Fruit fly (Drosophila melanogaster) whole organism, prepupa: ENCODE data around the gene CG14915.
A peak's percentile ranks its signal among the peaks of the same experiment; 100 is the strongest.

Source experiments
- CG10631 ChIP-seq: fragments of 200-800 bp; sonication (Bioruptor generic); optimal IDR thresholded peaks from 2 replicates; lab custom pipeline; 2016; ENCODE audit warnings: missing biosample characterization, missing genetic modification characterization
- CG10669 ChIP-seq: fragments of 200-800 bp; sonication (Bioruptor generic); optimal IDR thresholded peaks from 3 replicates; lab custom pipeline; 2018; ENCODE audit warnings: missing biosample characterization, mild to moderate bottlenecking, missing genetic modification characterization, moderate library complexity
- CG11762 ChIP-seq: fragments of 200-800 bp; sonication (Bioruptor generic); optimal IDR thresholded peaks from 3 replicates; lab custom pipeline; 2016; ENCODE audit warnings: missing biosample characterization, missing genetic modification characterization; ENCODE audit not compliant: insufficient read depth
- CG11902 ChIP-seq: fragments of 200-800 bp; sonication (Bioruptor generic); optimal IDR thresholded peaks from 3 replicates; lab custom pipeline; 2016; ENCODE audit warnings: missing biosample characterization, missing genetic modification characterization
- CG1621 ChIP-seq: fragments of 200-800 bp; sonication (Bioruptor generic); optimal IDR thresholded peaks from 3 replicates; lab custom pipeline; 2018; ENCODE audit warnings: missing biosample characterization, mild to moderate bottlenecking, missing genetic modification characterization
- CG3032 ChIP-seq: fragments of 200-800 bp; optimal IDR thresholded peaks from 2 replicates; lab custom pipeline; 2019; ENCODE audit warnings: missing biosample characterization, mild to moderate bottlenecking, missing genetic modification characterization, moderate library complexity
- CG31627 ChIP-seq: fragments of 200-800 bp; sonication (Bioruptor generic); optimal IDR thresholded peaks from 3 replicates; lab custom pipeline; 2016; ENCODE audit warnings: missing biosample characterization, missing genetic modification characterization
- CG32006 ChIP-seq: fragments of 200-800 bp; sonication (Bioruptor generic); optimal IDR thresholded peaks from 3 replicates; lab custom pipeline; 2017; ENCODE audit warnings: missing biosample characterization, mild to moderate bottlenecking, missing genetic modification characterization
- CG3919 ChIP-seq: fragments of 200-800 bp; sonication (Bioruptor generic); optimal IDR thresholded peaks from 3 replicates; lab custom pipeline; 2016; ENCODE audit warnings: missing biosample characterization, missing genetic modification characterization
- CG4318 ChIP-seq: fragments of 200-800 bp; sonication (Bioruptor generic); optimal IDR thresholded peaks from 3 replicates; lab custom pipeline; 2017; ENCODE audit warnings: missing biosample characterization, mild to moderate bottlenecking, missing genetic modification characterization
- CG6276 ChIP-seq: fragments of 200-800 bp; sonication (Bioruptor generic); optimal IDR thresholded peaks from 2 replicates; lab custom pipeline; 2017; ENCODE audit warnings: missing biosample characterization, mild to moderate bottlenecking, missing genetic modification characterization
- CG6792 ChIP-seq: fragments of 200-800 bp; sonication (Bioruptor generic); optimal IDR thresholded peaks from 3 replicates; lab custom pipeline; 2016; ENCODE audit warnings: missing biosample characterization, missing genetic modification characterization
- CG6808 ChIP-seq: fragments of 200-800 bp; sonication (Bioruptor generic); optimal IDR thresholded peaks from 3 replicates; lab custom pipeline; 2017; ENCODE audit warnings: missing biosample characterization, missing genetic modification characterization, mild to moderate bottlenecking, moderate library complexity, missing genetic modification reagents
- CG6854 ChIP-seq: fragments of 200-800 bp; sonication (Bioruptor generic); optimal IDR thresholded peaks from 2 replicates; lab custom pipeline; 2017; ENCODE audit warnings: missing biosample characterization, mild to moderate bottlenecking, missing genetic modification characterization
- CG7368 ChIP-seq: fragments of 200-800 bp; sonication (Bioruptor generic); optimal IDR thresholded peaks from 3 replicates; lab custom pipeline; 2016; ENCODE audit warnings: missing biosample characterization, missing genetic modification characterization
- CG8119 ChIP-seq: fragments of 200-800 bp; sonication (Bioruptor generic); IDR thresholded peaks from 3 replicates; pipeline ENCODE4 v1.3.6; 2022; ENCODE audit warnings: missing biosample characterization, missing genetic modification characterization
- CG8319 ChIP-seq: fragments of 200-800 bp; sonication (Bioruptor generic); optimal IDR thresholded peaks from 3 replicates; lab custom pipeline; 2016; ENCODE audit warnings: missing biosample characterization, missing genetic modification characterization
- CG8632 ChIP-seq: fragments of 200-800 bp; sonication (Bioruptor generic); optimal IDR thresholded peaks from 3 replicates; lab custom pipeline; 2016; ENCODE audit warnings: missing biosample characterization, missing genetic modification characterization
- Eip75B ChIP-seq: fragments of 200-800 bp; sonication (Bioruptor generic); optimal IDR thresholded peaks from 3 replicates; lab custom pipeline; 2016; ENCODE audit warnings: missing biosample characterization, missing genetic modification characterization
- Eip78C ChIP-seq: fragments of 200-800 bp; sonication (Bioruptor generic); peaks from one replicate; lab custom pipeline; 2016; ENCODE audit warnings: missing biosample characterization, missing genetic modification characterization
- Eip93F ChIP-seq: fragments of 200-800 bp; sonication (Bioruptor generic); optimal IDR thresholded peaks from 2 replicates; lab custom pipeline; 2016; ENCODE audit warnings: missing biosample characterization, mild to moderate bottlenecking, missing genetic modification characterization
- Ets96B ChIP-seq: fragments of 200-800 bp; optimal IDR thresholded peaks from 2 replicates; lab custom pipeline; 2019; ENCODE audit warnings: missing biosample characterization, mild to moderate bottlenecking, missing genetic modification characterization, moderate library complexity
- Hr39 ChIP-seq: fragments of 200-800 bp; sonication (Bioruptor generic); optimal IDR thresholded peaks from 2 replicates; lab custom pipeline; 2016; ENCODE audit warnings: missing biosample characterization, missing genetic modification characterization
- Lpt ChIP-seq: fragments of 200-800 bp; sonication (Bioruptor generic); optimal IDR thresholded peaks from 3 replicates; lab custom pipeline; 2016; ENCODE audit warnings: missing biosample characterization, missing genetic modification characterization
- Met ChIP-seq: fragments of 200-800 bp; sonication (Bioruptor generic); optimal IDR thresholded peaks from 3 replicates; lab custom pipeline; 2016; ENCODE audit warnings: missing biosample characterization, missing genetic modification characterization
- Smox ChIP-seq: fragments of 200-800 bp; sonication (Bioruptor generic); optimal IDR thresholded peaks from 3 replicates; lab custom pipeline; 2016; ENCODE audit warnings: missing biosample characterization, missing genetic modification characterization
- Sox102F ChIP-seq: fragments of 200-800 bp; sonication (Bioruptor generic); optimal IDR thresholded peaks from 2 replicates; lab custom pipeline; 2016; ENCODE audit warnings: missing biosample characterization, mild to moderate bottlenecking, missing genetic modification characterization
- Sox14 ChIP-seq: fragments of 200-800 bp; sonication (Bioruptor generic); optimal IDR thresholded peaks from 3 replicates; lab custom pipeline; 2016; ENCODE audit warnings: missing biosample characterization, missing genetic modification characterization
- Sox15 ChIP-seq: fragments of 200-800 bp; sonication (Bioruptor generic); optimal IDR thresholded peaks from 3 replicates; lab custom pipeline; 2016; ENCODE audit warnings: missing biosample characterization, missing genetic modification characterization
- achi ChIP-seq: fragments of 200-800 bp; sonication (Bioruptor generic); optimal IDR thresholded peaks from 3 replicates; lab custom pipeline; 2016; ENCODE audit warnings: missing biosample characterization, missing genetic modification characterization
- cyc ChIP-seq: fragments of 200-800 bp; sonication (Bioruptor generic); optimal IDR thresholded peaks from 3 replicates; lab custom pipeline; 2016; ENCODE audit warnings: missing biosample characterization, missing genetic modification characterization
- dac ChIP-seq: fragments of 200-800 bp; sonication (Bioruptor generic); optimal IDR thresholded peaks from 2 replicates; lab custom pipeline; 2017; ENCODE audit warnings: missing biosample characterization, mild to moderate bottlenecking, missing genetic modification characterization
- eg ChIP-seq: fragments of 200-800 bp; sonication (Bioruptor generic); IDR thresholded peaks from 3 replicates; pipeline ENCODE4 v1.3.6; 2022; ENCODE audit warnings: missing biosample characterization, missing genetic modification characterization
- esn ChIP-seq: fragments of 200-800 bp; sonication (Bioruptor generic); optimal IDR thresholded peaks from 2 replicates; lab custom pipeline; 2016; ENCODE audit warnings: missing biosample characterization, mild to moderate bottlenecking, missing genetic modification characterization, moderate library complexity
- fd59A ChIP-seq: fragments of 200-800 bp; sonication (Bioruptor generic); optimal IDR thresholded peaks from 2 replicates; lab custom pipeline; 2017; ENCODE audit warnings: missing biosample characterization, mild to moderate bottlenecking, missing genetic modification characterization, missing genetic modification reagents
- fd85E ChIP-seq: fragments of 200-800 bp; sonication (Bioruptor generic); optimal IDR thresholded peaks from 3 replicates; lab custom pipeline; 2016; ENCODE audit warnings: missing biosample characterization, missing genetic modification characterization
- fkh ChIP-seq: fragments of 200-800 bp; sonication (Bioruptor generic); optimal IDR thresholded peaks from 3 replicates; lab custom pipeline; 2017; ENCODE audit warnings: missing biosample characterization, mild to moderate bottlenecking, missing genetic modification characterization, moderate library complexity
- lz ChIP-seq: fragments of 200-800 bp; sonication (Bioruptor generic); optimal IDR thresholded peaks from 3 replicates; lab custom pipeline; 2016; ENCODE audit warnings: missing biosample characterization, missing genetic modification characterization
- net ChIP-seq: fragments of 200-800 bp; sonication (Bioruptor generic); optimal IDR thresholded peaks from 3 replicates; lab custom pipeline; 2016; ENCODE audit warnings: missing biosample characterization, missing genetic modification characterization
- pdm3 ChIP-seq: fragments of 200-800 bp; sonication (Bioruptor generic); optimal IDR thresholded peaks from 3 replicates; lab custom pipeline; 2016; ENCODE audit warnings: missing biosample characterization, missing genetic modification characterization
- salr ChIP-seq, 2 experiments: fragments of 200-800 bp; sonication (Bioruptor generic); optimal IDR thresholded peaks; 3 replicates each; lab custom pipeline; 2016 to 2018; ENCODE audit warnings: missing biosample characterization in 2 of 2, missing genetic modification characterization in 2 of 2, mild to moderate bottlenecking in 1 of 2
- spab ChIP-seq: fragments of 200-800 bp; sonication (Bioruptor generic); optimal IDR thresholded peaks from 2 replicates; lab custom pipeline; 2017; ENCODE audit warnings: missing biosample characterization, mild to moderate bottlenecking, missing genetic modification characterization, missing genetic modification reagents
- ss ChIP-seq, 2 experiments: fragments of 200-800 bp; sonication (Bioruptor generic); optimal IDR thresholded peaks; 2 replicates in 1 of 2; 3 replicates in 1 of 2; lab custom pipeline; 2017 to 2018; ENCODE audit warnings: mild to moderate bottlenecking in 2 of 2, missing biosample characterization in 2 of 2, missing genetic modification characterization in 2 of 2, moderate library complexity in 1 of 2
- svp ChIP-seq: fragments of 200-800 bp; sonication (Bioruptor generic); peaks from one replicate; lab custom pipeline; 2016; ENCODE audit warnings: missing biosample characterization, missing genetic modification characterization
- vri ChIP-seq: fragments of 200-800 bp; sonication (Bioruptor generic); optimal IDR thresholded peaks from 3 replicates; lab custom pipeline; 2016; ENCODE audit warnings: missing biosample characterization, mild to moderate bottlenecking, missing genetic modification characterization

The CG14915 gene

dm6 chr2L:11065106-11065878, 5.5 kb upstream of the CG14915 start (continued):
- TF ChIP-seq CG3032 (tag; lab: Kevin White, UChicago) (peak; percentile 60), CG11902 (peak; percentile 53), CG3919 (peak; percentile 61), CG10669 (GFP tag; lab: Kevin White, UChicago) (peak; percentile 43), CG8632 (GFP tag; lab: Kevin White, UChicago) (peak; percentile 65), fkh (GFP tag; lab: Kevin White, UChicago) (peak; percentile 4), pdm3 (GFP tag; lab: Kevin White, UChicago) (peak; percentile 66), Smox (GFP tag; lab: Kevin White, UChicago) (peak; percentile 79), spab (GFP tag; lab: Kevin White, UChicago) (peak; percentile 20)

- TF ChIP-seq CG32006 (peak; percentile 60), pdm3 (GFP tag; lab: Kevin White, UChicago) (peak; percentile 57), CG8319 (GFP tag; lab: Kevin White, UChicago) (peak; percentile 42), CG7368 (peak; percentile 16), achi (GFP tag; lab: Kevin White, UChicago) (peak; percentile 60), CG6792 (GFP tag; lab: Kevin White, UChicago) (peak; percentile 55), CG11902 (peak; percentile 58), CG4318 (no peak), svp (peak; percentile 75), Lpt (GFP tag; lab: Kevin White, UChicago) (peak; percentile 46), spab (GFP tag; lab: Kevin White, UChicago) (no peak), cyc (GFP tag; lab: Kevin White, UChicago) (peak; percentile 66), fd59A (GFP tag; lab: Kevin White, UChicago) (peak; percentile 12), CG3032 (tag; lab: Kevin White, UChicago) (peak; percentile 33), Ets96B (peak; percentile 46), Eip75B (GFP tag; lab: Kevin White, UChicago) (peak; percentile 48), CG6854 (no peak), CG8632 (GFP tag; lab: Kevin White, UChicago) (peak; percentile 25), dac (GFP tag; lab: Kevin White, UChicago) (peak; percentile 42), ss (GFP tag; optimal IDR thresholded peaks at IDR 0.05; lab: Kevin White, UChicago) (no peak), CG10631 (no peak), esn (GFP tag; lab: Kevin White, UChicago) (peak; percentile 65), CG1621 (tag; lab: Kevin White, UChicago) (no peak), vri (GFP tag; lab: Kevin White, UChicago) (peak; percentile 14), Met (GFP tag; lab: Kevin White, UChicago) (peak; percentile 76), CG10669 (GFP tag; lab: Kevin White, UChicago) (peak; percentile 54), CG8119 (GFP tag; lab: Robert Waterston, UW) (peak; percentile 68), Sox15 (GFP tag; lab: Kevin White, UChicago) (peak; percentile 60), CG11762 (GFP tag; lab: Kevin White, UChicago) (peak; percentile 44), CG6808 (GFP tag; lab: Kevin White, UChicago) (no peak), Eip93F (GFP tag; lab: Kevin White, UChicago) (no peak), Hr39 (peak; percentile 81), CG6276 (GFP tag; lab: Kevin White, UChicago) (peak; percentile 24), CG31627 (GFP tag; lab: Kevin White, UChicago) (peak; percentile 81), salr (GFP tag; optimal IDR thresholded peaks at IDR 0.05; lab: Kevin White, UChicago) (peak in 1 of 2 experiments; percentile 26), Sox102F (GFP tag; lab: Kevin White, UChicago) (peak; percentile 49), Eip78C (GFP tag; lab: Kevin White, UChicago) (peak; percentile 88), Smox (GFP tag; lab: Kevin White, UChicago) (peak; percentile 58), Sox14 (GFP tag; lab: Kevin White, UChicago) (peak; percentile 79), lz (GFP tag; lab: Kevin White, UChicago) (peak; percentile 74), fd85E (GFP tag; lab: Kevin White, UChicago) (no peak), net (peak; percentile 41), eg (peak; percentile 72)
Measured at dm6 chr2L:11065932-11066823, 4.6 kb upstream of the CG14915 start.
